Fruit fly (Drosophila melanogaster) whole organism, wandering third instar larva: ENCODE measurements around the gene Orct2.

ENCODE experiments used
- Abd-B ChIP-seq: fragments of >200 bp; optimal IDR thresholded peaks from 2 replicates; lab custom pipeline; 2017; ENCODE audit warnings: missing biosample characterization, missing genetic modification characterization
- CG32264 ChIP-seq: fragments of 200-800 bp; sonication (Bioruptor generic); optimal IDR thresholded peaks from 2 replicates; lab custom pipeline; 2016; ENCODE audit warnings: missing biosample characterization, missing genetic modification characterization
- CrebA ChIP-seq: fragments of 200-800 bp; sonication (Bioruptor generic); optimal IDR thresholded peaks from 2 replicates; lab custom pipeline; 2016; ENCODE audit warnings: missing biosample characterization, mild to moderate bottlenecking, missing genetic modification characterization, borderline replicate concordance
- Dfd ChIP-seq: fragments of >200 bp; optimal IDR thresholded peaks from 2 replicates; lab custom pipeline; 2017; ENCODE audit warnings: missing biosample characterization, missing genetic modification characterization
- Dif ChIP-seq: fragments of 200-275, 200-300 bp; sonication (Bioruptor generic); optimal IDR thresholded peaks from 2 replicates; lab custom pipeline; 2018; ENCODE audit warnings: missing biosample characterization, missing genetic modification characterization; ENCODE audit not compliant: partially characterized antibody
- GATAd ChIP-seq: sonication (Bioruptor generic); optimal IDR thresholded peaks from 2 replicates; lab custom pipeline; 2016; ENCODE audit warnings: missing biosample characterization, missing genetic modification characterization
- Hnf4 ChIP-seq: fragments of 200-800 bp; sonication (Bioruptor generic); optimal IDR thresholded peaks from 2 replicates; lab custom pipeline; 2016; ENCODE audit warnings: missing biosample characterization, mild to moderate bottlenecking, missing genetic modification characterization
- Hr83 ChIP-seq: fragments of 200-300 bp; sonication (Bioruptor generic); optimal IDR thresholded peaks from 2 replicates; lab custom pipeline; 2016; ENCODE audit warnings: missing biosample characterization, mild to moderate bottlenecking, missing genetic modification characterization, moderate library complexity; ENCODE audit not compliant: poor library complexity, severe bottlenecking
- Jra ChIP-seq: sonication (Bioruptor generic); optimal IDR thresholded peaks from 2 replicates; lab custom pipeline; 2016; ENCODE audit warnings: missing biosample characterization, missing genetic modification characterization
- Mio ChIP-seq: sonication (Bioruptor generic); optimal IDR thresholded peaks from 2 replicates; lab custom pipeline; 2016; ENCODE audit warnings: missing biosample characterization, missing genetic modification characterization
- Myc ChIP-seq: fragments of >200 bp; optimal IDR thresholded peaks from 2 replicates; lab custom pipeline; 2017
- N ChIP-seq: fragments of >200 bp; optimal IDR thresholded peaks from 2 replicates; lab custom pipeline; 2018; ENCODE audit warnings: missing biosample characterization, missing external identifiers, missing genetic modification characterization
- OdsH ChIP-seq: fragments of 200-800 bp; sonication (Bioruptor generic); optimal IDR thresholded peaks from 2 replicates; lab custom pipeline; 2016; ENCODE audit warnings: missing biosample characterization, mild to moderate bottlenecking, missing genetic modification characterization
- Rel ChIP-seq, 2 experiments: fragments of 200-800 bp; sonication (Bioruptor generic) in 1 of 2; optimal IDR thresholded peaks; 2 replicates in 1 of 2; 3 replicates in 1 of 2; lab custom pipeline; 2016 to 2019; ENCODE audit warnings: mild to moderate bottlenecking in 2 of 2, missing biosample characterization in 2 of 2, missing genetic modification characterization in 2 of 2, moderate library complexity in 1 of 2
- Sp1 ChIP-seq: fragments of 200-800 bp; sonication (Bioruptor generic); optimal IDR thresholded peaks from 3 replicates; lab custom pipeline; 2019; ENCODE audit warnings: missing biosample characterization, mild to moderate bottlenecking, missing genetic modification characterization, moderate library complexity
- Vsx2 ChIP-seq: fragments of 200-300, 225-300 bp; sonication (Bioruptor generic); optimal IDR thresholded peaks from 2 replicates; lab custom pipeline; 2018; ENCODE audit warnings: missing biosample characterization, missing genetic modification characterization; ENCODE audit not compliant: partially characterized antibody
- br ChIP-seq: fragments of 200-800 bp; sonication (Bioruptor generic); optimal IDR thresholded peaks from 2 replicates; lab custom pipeline; 2016; ENCODE audit warnings: missing biosample characterization, missing genetic modification characterization
- brk ChIP-seq: fragments of 200-800 bp; sonication (Bioruptor generic); optimal IDR thresholded peaks from 2 replicates; lab custom pipeline; 2016; ENCODE audit warnings: missing biosample characterization, mild to moderate bottlenecking, missing genetic modification characterization
- dsf ChIP-seq: sonication (Bioruptor generic); optimal IDR thresholded peaks from 2 replicates; lab custom pipeline; 2016; ENCODE audit warnings: missing biosample characterization, missing genetic modification characterization, borderline replicate concordance
- ey ChIP-seq: fragments of 200-800 bp; sonication (Bioruptor generic); optimal IDR thresholded peaks from 2 replicates; lab custom pipeline; 2016; ENCODE audit warnings: missing biosample characterization, missing genetic modification characterization
- fru ChIP-seq: fragments of 200-800 bp; sonication (Bioruptor generic); optimal IDR thresholded peaks from 3 replicates; lab custom pipeline; 2016; ENCODE audit warnings: missing biosample characterization, mild to moderate bottlenecking, missing genetic modification characterization
- h ChIP-seq: fragments of 200-800 bp; sonication (Bioruptor generic); optimal IDR thresholded peaks from 3 replicates; lab custom pipeline; 2016; ENCODE audit warnings: missing biosample characterization, mild to moderate bottlenecking, missing genetic modification characterization
- jim ChIP-seq: fragments of 175-275, 200-325 bp; sonication (Bioruptor generic); optimal IDR thresholded peaks from 2 replicates; lab custom pipeline; 2016; ENCODE audit warnings: missing biosample characterization, mild to moderate bottlenecking, missing genetic modification characterization
- pan ChIP-seq: fragments of >200 bp; optimal IDR thresholded peaks from 2 replicates; lab custom pipeline; 2017
- psq ChIP-seq: fragments of 200-800 bp; sonication (Bioruptor generic); optimal IDR thresholded peaks from 3 replicates; lab custom pipeline; 2017; ENCODE audit warnings: missing biosample characterization, mild to moderate bottlenecking, missing genetic modification characterization, moderate library complexity
- rgr ChIP-seq: fragments of 200-800 bp; sonication (Bioruptor generic); optimal IDR thresholded peaks from 3 replicates; lab custom pipeline; 2016; ENCODE audit warnings: missing biosample characterization, mild to moderate bottlenecking, missing genetic modification characterization
- sage ChIP-seq: fragments of 200-800 bp; sonication (Bioruptor generic); optimal IDR thresholded peaks from 2 replicates; lab custom pipeline; 2016; ENCODE audit warnings: missing biosample characterization, mild to moderate bottlenecking, missing genetic modification characterization
- sv ChIP-seq: fragments of 200-800 bp; sonication (Bioruptor generic); optimal IDR thresholded peaks from 3 replicates; lab custom pipeline; 2016; ENCODE audit warnings: missing biosample characterization, missing genetic modification characterization
- tai ChIP-seq: sonication (Bioruptor generic); optimal IDR thresholded peaks from 2 replicates; lab custom pipeline; 2016; ENCODE audit warnings: missing biosample characterization, missing genetic modification characterization
- usp ChIP-seq: fragments of >200 bp; optimal IDR thresholded peaks from 2 replicates; lab custom pipeline; 2017; ENCODE audit warnings: missing biosample characterization, missing genetic modification characterization
- woc ChIP-seq: sonication (Bioruptor generic); optimal IDR thresholded peaks from 2 replicates; lab custom pipeline; 2016; ENCODE audit warnings: missing biosample characterization, mild to moderate bottlenecking, missing genetic modification characterization

Orct2 gene

dm6 chr3R:24260041-24260379, 12.8 kb upstream of the Orct2 start:
- TF ChIP-seq CG32264 (no peak), fru (GFP tag; lab: Kevin White, UChicago) (peak; percentile 56), psq (GFP tag; lab: Kevin White, UChicago) (peak; percentile 29), h (GFP tag; lab: Kevin White, UChicago) (peak; percentile 25)

DNA sequence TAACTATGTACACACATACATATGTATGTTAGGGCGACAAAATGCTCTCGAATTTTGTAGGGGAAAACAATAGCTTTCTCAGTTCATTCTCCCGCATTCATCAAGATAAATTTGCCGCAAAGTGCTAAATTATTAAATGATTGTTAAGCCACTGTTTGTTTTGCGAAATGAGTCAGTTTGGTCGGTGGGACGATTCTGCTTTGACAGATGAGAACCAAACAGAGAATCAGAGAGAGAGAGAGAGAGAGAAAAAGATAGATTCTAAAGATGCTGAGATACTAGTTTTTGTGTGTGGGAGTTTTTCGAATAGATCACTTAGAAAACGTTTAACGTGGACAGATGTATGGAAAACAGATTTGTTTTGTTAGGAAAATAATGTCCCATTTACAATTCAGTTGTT, 12.4 kb upstream of the Orct2 start:
- no peak for TF ChIP-seq Abd-B (GFP tag; lab: Kevin White, UChicago)
- no peak for TF ChIP-seq psq (GFP tag; lab: Kevin White, UChicago)
- no peak for TF ChIP-seq Jra (GFP tag; lab: Kevin White, UChicago)
- TF ChIP-seq ey (GFP tag; lab: Kevin White, UChicago): no peak
- peak; percentile 8 for TF ChIP-seq Dif (GFP tag; lab: Kevin White, UChicago)

DNA sequence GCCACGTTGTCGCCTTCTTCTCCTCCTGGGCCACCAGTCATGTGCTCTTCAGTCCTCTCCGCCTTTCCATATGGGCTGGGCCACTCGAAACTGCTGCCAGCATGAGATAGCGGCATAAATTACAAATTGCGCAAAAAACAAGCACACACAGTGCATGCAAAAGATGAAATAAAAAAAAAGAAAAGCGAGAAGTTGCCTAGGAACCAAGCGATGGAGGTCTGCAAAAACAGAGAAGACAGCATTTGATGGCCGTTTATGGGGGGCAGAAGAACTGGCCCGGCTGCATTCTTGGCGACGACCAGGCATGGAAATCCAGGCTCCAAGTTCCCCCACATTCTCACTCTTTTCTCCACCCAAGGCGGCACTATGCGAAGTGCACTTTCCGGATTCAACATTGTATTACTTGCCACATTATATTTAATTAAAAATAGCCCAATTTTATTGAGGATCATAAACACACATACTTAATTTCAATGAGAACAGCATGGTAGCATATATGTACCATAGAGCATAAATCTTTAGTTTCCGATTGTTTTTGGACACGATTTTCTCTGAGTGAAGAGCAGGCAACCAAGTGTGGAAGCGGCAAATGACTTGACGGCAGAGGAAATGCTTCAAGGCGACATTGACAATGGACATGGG, 11.3 kb upstream of the Orct2 start:
- TF ChIP-seq jim (GFP tag; lab: Kevin White, UChicago) (no peak), N (GFP tag; lab: Kevin White, UChicago) (no peak), tai (GFP tag; lab: Kevin White, UChicago) (no peak), GATAd (GFP tag; lab: Kevin White, UChicago) (no peak), CrebA (GFP tag; lab: Kevin White, UChicago) (no peak), Jra (GFP tag; lab: Kevin White, UChicago) (no peak), usp (GFP tag; lab: Kevin White, UChicago) (no peak), Mio (GFP tag; lab: Kevin White, UChicago) (no peak), ey (GFP tag; lab: Kevin White, UChicago) (no peak), Myc (lab: Kevin White, UChicago) (no peak), psq (GFP tag; lab: Kevin White, UChicago) (no peak), OdsH (GFP tag; lab: Kevin White, UChicago) (no peak), dsf (no peak), Sp1 (GFP tag; lab: Kevin White, UChicago) (no peak), rgr (GFP tag; lab: Kevin White, UChicago) (no peak), h (GFP tag; lab: Kevin White, UChicago) (no peak), Vsx2 (GFP tag; lab: Kevin White, UChicago) (no peak), Hr83 (GFP tag; lab: Kevin White, UChicago) (no peak), pan (lab: Kevin White, UChicago) (no peak), sv (GFP tag; lab: Kevin White, UChicago) (no peak)
- TF ChIP-seq, all 38 proteins: peak for 0

DNA sequence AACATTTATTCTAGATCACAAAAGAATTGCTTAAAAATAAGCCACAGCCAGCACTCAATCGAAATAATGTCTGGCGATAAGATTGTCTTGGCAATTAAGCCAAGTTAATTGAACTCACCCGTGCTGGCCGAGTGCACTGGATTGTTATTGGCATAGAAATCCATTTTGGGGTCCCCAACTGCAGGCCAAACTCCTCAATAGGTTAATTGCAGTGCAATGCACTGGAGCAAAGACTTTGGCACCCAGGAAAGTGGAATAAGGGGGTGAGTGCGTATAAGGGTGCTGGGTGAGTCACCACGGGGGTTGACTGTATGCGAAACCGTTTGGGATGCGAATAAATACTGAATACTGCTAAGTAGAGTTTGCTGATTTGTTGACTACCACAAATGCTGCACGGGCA, 9.9 kb upstream of the Orct2 start:
- TF ChIP-seq Abd-B (GFP tag; lab: Kevin White, UChicago): no peak
- no peak for TF ChIP-seq Myc (lab: Kevin White, UChicago)
- peak; percentile 19 for TF ChIP-seq Hr83 (GFP tag; lab: Kevin White, UChicago)
- TF ChIP-seq Hnf4 (GFP tag; lab: Kevin White, UChicago): peak; percentile 56
- no peak for TF ChIP-seq Dfd (GFP tag; lab: Kevin White, UChicago)
- no peak for TF ChIP-seq sage (GFP tag; lab: Kevin White, UChicago)
- no peak for TF ChIP-seq Sp1 (GFP tag; lab: Kevin White, UChicago)
- TF ChIP-seq Vsx2 (GFP tag; lab: Kevin White, UChicago): no peak
- TF ChIP-seq Jra (GFP tag; lab: Kevin White, UChicago): no peak
- no peak for TF ChIP-seq Rel (GFP tag; optimal IDR thresholded peaks at IDR 0.05; lab: Kevin White, UChicago)
- peak; percentile 85 for TF ChIP-seq Rel (tag; optimal IDR thresholded peaks at IDR 0.05; lab: Kevin White, UChicago)
- TF ChIP-seq psq (GFP tag; lab: Kevin White, UChicago): no peak

DNA sequence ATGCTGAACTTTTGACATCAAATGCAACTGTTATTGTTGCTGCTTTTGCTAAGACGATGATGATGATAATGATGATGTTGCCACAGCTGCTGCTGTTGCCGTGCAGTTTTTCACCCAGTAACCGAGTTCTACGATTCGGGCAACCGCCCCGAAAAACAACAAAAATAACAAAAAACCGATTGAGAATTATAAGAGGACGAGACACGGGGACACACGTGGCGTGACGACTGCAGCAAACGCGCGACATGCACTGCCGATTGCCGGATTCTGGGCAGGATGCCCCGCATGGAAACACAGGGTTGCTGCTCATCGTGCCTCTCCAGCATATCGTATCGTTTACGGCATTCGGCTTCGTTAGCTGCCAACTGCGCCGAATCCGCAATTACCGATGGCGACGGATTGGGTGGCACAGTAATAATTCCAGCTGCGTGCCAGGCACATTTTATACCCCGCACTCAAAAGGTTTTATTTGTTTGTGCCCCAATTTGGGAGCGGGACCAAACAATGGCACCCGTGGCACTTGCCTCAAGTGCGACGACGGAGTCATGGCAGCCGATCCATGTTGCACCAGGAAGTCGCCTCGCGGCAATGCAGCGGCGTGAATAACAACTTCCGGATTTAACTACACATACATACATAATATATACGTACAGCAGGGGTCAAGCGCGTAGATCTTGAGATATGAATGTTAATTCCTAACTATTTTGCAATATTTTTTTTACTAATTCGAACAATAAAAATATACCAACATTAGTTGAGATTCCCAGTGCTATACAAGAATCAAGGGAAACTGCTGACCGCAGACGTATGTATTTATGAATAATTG, 9.0 kb upstream of the Orct2 start:
- TF ChIP-seq woc: no peak
- TF ChIP-seq Mio (GFP tag; lab: Kevin White, UChicago): no peak
- no peak for TF ChIP-seq GATAd (GFP tag; lab: Kevin White, UChicago)
- no peak for TF ChIP-seq brk (GFP tag; lab: Kevin White, UChicago)
- peak; percentile 26 for TF ChIP-seq fru (GFP tag; lab: Kevin White, UChicago)
- TF ChIP-seq Hr83 (GFP tag; lab: Kevin White, UChicago): peak; percentile 36
- no peak for TF ChIP-seq Hnf4 (GFP tag; lab: Kevin White, UChicago)
- TF ChIP-seq h (GFP tag; lab: Kevin White, UChicago): peak; percentile 17
- TF ChIP-seq sv (GFP tag; lab: Kevin White, UChicago): no peak
- no peak for TF ChIP-seq CG32264
- TF ChIP-seq br (GFP tag; lab: Kevin White, UChicago): no peak
- TF ChIP-seq pan (lab: Kevin White, UChicago): no peak
- TF ChIP-seq, all 38 proteins: peak for 3
